Worm (Caenorhabditis elegans): ENCODE results near the gene K11D12.11.

K11D12.11 gene

ce11 chrV:5064761-5065421 lies 25.5 kb upstream of the K11D12.11 start, which contains the start of gene mlk-1 (continued):
- no peak for TF ChIP-seq ceh-90 (tag; optimal IDR thresholded peaks at IDR 0.05)
- TF ChIP-seq ceh-8 (GFP tag; optimal IDR thresholded peaks at IDR 0.05): peak; percentile 24
- TF ChIP-seq efl-1 (optimal IDR thresholded peaks at IDR 0.05): peak; percentile 56 to 68
- peak; percentile 37 to 90 for TF ChIP-seq efl-1 (GFP tag; optimal IDR thresholded peaks at IDR 0.05 in 1 of 2)
- TF ChIP-seq sox-4 (tag; optimal IDR thresholded peaks at IDR 0.05): no peak
- TF ChIP-seq lir-3 (tag; optimal IDR thresholded peaks at IDR 0.05; ENCODE audit: poor library complexity): peak; percentile 19
- peak; percentile 73 for TF ChIP-seq fkh-10 (GFP tag; optimal IDR thresholded peaks at IDR 0.05)
- peak; percentile 58 for TF ChIP-seq tbx-2 (tag; optimal IDR thresholded peaks at IDR 0.05)
- TF ChIP-seq unc-86 (tag; optimal IDR thresholded peaks at IDR 0.05): peak; percentile 65
- TF ChIP-seq elt-2 (tag; optimal IDR thresholded peaks at IDR 0.05): peak; percentile 48
- peak; percentile 16 for TF ChIP-seq ama-1 (optimal IDR thresholded peaks at IDR 0.05)
- TF ChIP-seq aly-2 (tag; optimal IDR thresholded peaks at IDR 0.05): no peak
- TF ChIP-seq xbp-1 (tag; optimal IDR thresholded peaks at IDR 0.05): peak; percentile 10
- TF ChIP-seq fos-1 (tag; optimal IDR thresholded peaks at IDR 0.05): no peak
- TF ChIP-seq blmp-1 (tag; optimal IDR thresholded peaks at IDR 0.05): peak; percentile 80
- TF ChIP-seq nhr-77 (tag; optimal IDR thresholded peaks at IDR 0.05): peak; percentile 53
- peak in 2 of 3 experiments; percentile 27 to 60 for TF ChIP-seq ceh-82 (tag; optimal IDR thresholded peaks at IDR 0.05)
- peak; percentile 51 for TF ChIP-seq nhr-85 (tag)
- TF ChIP-seq isw-1 (GFP tag; IDR thresholded peaks at IDR 0.05): peak; percentile 36
- TF ChIP-seq nhr-90 (tag; optimal IDR thresholded peaks at IDR 0.05; ENCODE audit: poor library complexity): no peak
- no peak for TF ChIP-seq ceh-88 (GFP tag; IDR thresholded peaks at IDR 0.05)
- TF ChIP-seq lin-35 (GFP tag; optimal IDR thresholded peaks at IDR 0.05): peak; percentile 21 to 26
- TF ChIP-seq egl-27 (tag; optimal IDR thresholded peaks at IDR 0.05): no peak
- peak; percentile 28 for TF ChIP-seq egl-13 (tag; optimal IDR thresholded peaks at IDR 0.05)
- TF ChIP-seq dpl-1 (GFP tag; optimal IDR thresholded peaks at IDR 0.05): peak in 2 of 3 experiments; percentile 6 to 36
- TF ChIP-seq lin-14 (GFP tag; optimal IDR thresholded peaks at IDR 0.05): peak; percentile 96
- TF ChIP-seq pqm-1 (tag; optimal IDR thresholded peaks at IDR 0.05): no peak
- no peak for TF ChIP-seq ztf-11 (tag; optimal IDR thresholded peaks at IDR 0.05)
- peak; percentile 18 for TF ChIP-seq unc-130 (tag; optimal IDR thresholded peaks at IDR 0.05)
- peak; percentile 57 for TF ChIP-seq nhr-71 (tag; optimal IDR thresholded peaks at IDR 0.05)
- peak; percentile 6 for TF ChIP-seq rnt-1 (tag; optimal IDR thresholded peaks at IDR 0.05)
- peak; percentile 36 for TF ChIP-seq jun-1 (tag; optimal IDR thresholded peaks at IDR 0.05)
- TF ChIP-seq irx-1 (tag; optimal IDR thresholded peaks at IDR 0.05): no peak

- no peak for TF ChIP-seq lin-15B (tag; optimal IDR thresholded peaks at IDR 0.05)
- no peak for TF ChIP-seq lir-3 (tag; optimal IDR thresholded peaks at IDR 0.05; ENCODE audit: poor library complexity)
- no peak for TF ChIP-seq ceh-88 (GFP tag; IDR thresholded peaks at IDR 0.05)
- no peak for TF ChIP-seq fos-1 (tag; optimal IDR thresholded peaks at IDR 0.05)
- TF ChIP-seq fkh-4 (tag; optimal IDR thresholded peaks at IDR 0.05; ENCODE audit: borderline replicate concordance): no peak
- no peak for TF ChIP-seq pag-3 (tag; optimal IDR thresholded peaks at IDR 0.05; ENCODE audit: borderline replicate concordance, insufficient read depth)
- no peak for TF ChIP-seq mef-2 (tag; optimal IDR thresholded peaks at IDR 0.05)
- TF ChIP-seq ceh-8 (GFP tag; optimal IDR thresholded peaks at IDR 0.05): no peak
- TF ChIP-seq jun-1 (tag; optimal IDR thresholded peaks at IDR 0.05): no peak
- TF ChIP-seq nhr-20 (tag; optimal IDR thresholded peaks at IDR 0.05): no peak
- no peak for TF ChIP-seq hlh-4 (tag; optimal IDR thresholded peaks at IDR 0.05)
- no peak for TF ChIP-seq fkh-10 (GFP tag; optimal IDR thresholded peaks at IDR 0.05)
These were observed 13.9 kb upstream of the K11D12.11 start, which contains the start of gene cwp-4 for ce11 chrV:5053335-5053734. cwp-4 (plus strand) TSS chrV:5053635.

ce11 chrV:5052233-5052632 lies 12.8 kb upstream of the K11D12.11 start, which contains the start of gene K11D12.12:
K11D12.12 (plus strand) TSS chrV:5052261.
- no peak for TF ChIP-seq efl-1 (optimal IDR thresholded peaks at IDR 0.05)
- peak in 1 of 2 experiments; percentile 91 for TF ChIP-seq efl-1 (GFP tag; optimal IDR thresholded peaks at IDR 0.05 in 1 of 2)
- no peak for TF ChIP-seq pag-3 (tag; optimal IDR thresholded peaks at IDR 0.05; ENCODE audit: borderline replicate concordance, insufficient read depth)
- TF ChIP-seq vab-15 (tag; optimal IDR thresholded peaks at IDR 0.05): no peak
- TF ChIP-seq blmp-1 (tag; optimal IDR thresholded peaks at IDR 0.05): no peak
- TF ChIP-seq skn-1 (tag; optimal IDR thresholded peaks at IDR 0.05): no peak
- TF ChIP-seq ztf-4 (tag; optimal IDR thresholded peaks at IDR 0.05): no peak
- no peak for TF ChIP-seq snpc-4 (tag; optimal IDR thresholded peaks at IDR 0.05)
- TF ChIP-seq fos-1 (tag; optimal IDR thresholded peaks at IDR 0.05): no peak
